Worm (Caenorhabditis elegans) whole organism, mixed stage, embryonic: ENCODE results near the gene srx-23.

Experiments
- M03D4.4 ChIP-seq: sonication (generic microtip); optimal IDR thresholded peaks from 2 replicates; lab custom pipeline; 2017; ENCODE audit warnings: mild to moderate bottlenecking, missing genetic modification characterization, missing compliant biosample characterization
- blmp-1 ChIP-seq: fragments of 150-350 bp; optimal IDR thresholded peaks from 2 replicates; lab custom pipeline; 2014; ENCODE audit warnings: missing biosample characterization, missing genetic modification characterization
- ceh-39 ChIP-seq: fragments of 150-350 bp; optimal IDR thresholded peaks from 2 replicates; lab custom pipeline; 2014; ENCODE audit warnings: missing biosample characterization, missing genetic modification characterization
- ceh-43 ChIP-seq: fragments of 200-800 bp; sonication (Bioruptor generic); optimal IDR thresholded peaks from 2 replicates; lab custom pipeline; 2018; ENCODE audit warnings: mild to moderate bottlenecking, missing genetic modification characterization, moderate library complexity, missing compliant biosample characterization
- ceh-83 ChIP-seq: fragments of 200-800 bp; sonication (Bioruptor generic); optimal IDR thresholded peaks from 2 replicates; lab custom pipeline; 2018; ENCODE audit warnings: mild to moderate bottlenecking, missing genetic modification characterization, missing compliant biosample characterization
- ces-1 ChIP-seq: fragments of 150-350 bp; optimal IDR thresholded peaks from 2 replicates; lab custom pipeline; 2014; ENCODE audit warnings: missing biosample characterization, missing genetic modification reagents, missing genetic modification characterization
- cnd-1 ChIP-seq: fragments of 200-800 bp; sonication (Bioruptor generic); optimal IDR thresholded peaks from 2 replicates; lab custom pipeline; 2018; ENCODE audit warnings: mild to moderate bottlenecking, missing genetic modification characterization, missing compliant biosample characterization
- drap-1 ChIP-seq: fragments of 200-800 bp; sonication (Bioruptor generic); optimal IDR thresholded peaks from 3 replicates; lab custom pipeline; 2018; ENCODE audit warnings: mild to moderate bottlenecking, missing genetic modification characterization, missing compliant biosample characterization
- elt-1 ChIP-seq: sonication (generic microtip); optimal IDR thresholded peaks from 2 replicates; lab custom pipeline; 2017; ENCODE audit warnings: missing genetic modification characterization, mild to moderate bottlenecking, missing compliant biosample characterization, antibody characterized with exemption, moderate library complexity, borderline replicate concordance; ENCODE audit not compliant: insufficient read depth
- flh-1 ChIP-seq: fragments of 200-800 bp; sonication (Bioruptor generic); optimal IDR thresholded peaks from 2 replicates; lab custom pipeline; 2018; ENCODE audit warnings: mild to moderate bottlenecking, missing genetic modification characterization, moderate library complexity, missing compliant biosample characterization
- ham-2 ChIP-seq: fragments of 200-800 bp; sonication (Bioruptor generic); optimal IDR thresholded peaks from 2 replicates; lab custom pipeline; 2018; ENCODE audit warnings: mild to moderate bottlenecking, missing genetic modification characterization, missing compliant biosample characterization
- hlh-1 ChIP-seq: fragments of 150-350 bp; optimal IDR thresholded peaks from 2 replicates; lab custom pipeline; 2014; ENCODE audit warnings: missing biosample characterization, missing genetic modification reagents, missing genetic modification characterization
- lin-32 ChIP-seq: fragments of 200-800 bp; sonication (Bioruptor generic); optimal IDR thresholded peaks from 2 replicates; lab custom pipeline; 2018; ENCODE audit warnings: mild to moderate bottlenecking, missing genetic modification characterization, missing compliant biosample characterization
- mab-5 ChIP-seq: fragments of 150-350 bp; optimal IDR thresholded peaks from 2 replicates; lab custom pipeline; 2014; ENCODE audit warnings: missing biosample characterization, missing genetic modification characterization
- nhr-2 ChIP-seq: fragments of 150-350 bp; optimal IDR thresholded peaks from 2 replicates; lab custom pipeline; 2014; ENCODE audit warnings: missing biosample characterization, missing genetic modification characterization
- nhr-28 ChIP-seq: fragments of 150-350 bp; optimal IDR thresholded peaks from 2 replicates; lab custom pipeline; 2014; ENCODE audit warnings: missing biosample characterization, missing genetic modification characterization
- nhr-76 ChIP-seq: sonication (generic microtip); optimal IDR thresholded peaks from 2 replicates; lab custom pipeline; 2017; ENCODE audit warnings: missing biosample characterization, missing genetic modification characterization
- pha-4 ChIP-seq: fragments of 150-350 bp; optimal IDR thresholded peaks from 2 replicates; lab custom pipeline; 2018; ENCODE audit warnings: missing biosample characterization, missing genetic modification reagents, missing genetic modification characterization
- snpc-4 ChIP-seq: fragments of 150-350 bp; optimal IDR thresholded peaks from 2 replicates; lab custom pipeline; 2014; ENCODE audit warnings: missing biosample characterization, missing genetic modification characterization
- sptf-1 ChIP-seq: sonication (generic microtip); optimal IDR thresholded peaks from 2 replicates; lab custom pipeline; 2017; ENCODE audit warnings: mild to moderate bottlenecking, missing genetic modification characterization, moderate library complexity, missing compliant biosample characterization
- tbx-8 ChIP-seq: fragments of 200-800 bp; sonication (Bioruptor generic); optimal IDR thresholded peaks from 2 replicates; lab custom pipeline; 2018; ENCODE audit warnings: mild to moderate bottlenecking, missing genetic modification characterization, moderate library complexity, missing compliant biosample characterization
- unc-120 ChIP-seq: sonication (generic microtip); optimal IDR thresholded peaks from 2 replicates; lab custom pipeline; 2017; ENCODE audit warnings: missing genetic modification characterization, missing compliant biosample characterization; ENCODE audit not compliant: poor library complexity, severe bottlenecking
- unc-39 ChIP-seq: fragments of 150-350 bp; optimal IDR thresholded peaks from 2 replicates; lab custom pipeline; 2014; ENCODE audit warnings: missing biosample characterization, missing genetic modification characterization
- unc-62 ChIP-seq: fragments of 150-350 bp; optimal IDR thresholded peaks from 2 replicates; lab custom pipeline; 2014; ENCODE audit warnings: missing biosample characterization, missing genetic modification reagents, missing genetic modification characterization
- zip-8 ChIP-seq: fragments of 150-350 bp; optimal IDR thresholded peaks from 2 replicates; lab custom pipeline; 2014; ENCODE audit warnings: missing biosample characterization, missing genetic modification characterization
- ztf-11 ChIP-seq: fragments of 150-350 bp; optimal IDR thresholded peaks from 2 replicates; lab custom pipeline; 2014; ENCODE audit warnings: missing biosample characterization, missing genetic modification characterization

The srx-23 gene

ce11 chrV:725807-726572 is 43.9 kb downstream of the srx-23 start:
- no peak for TF ChIP-seq ztf-11 (tag; lab: Kevin White, UChicago)
- no peak for TF ChIP-seq flh-1 (GFP tag; lab: Kevin White, UChicago)
- no peak for TF ChIP-seq nhr-28 (tag; lab: Kevin White, UChicago)
- TF ChIP-seq ham-2 (GFP tag; lab: Kevin White, UChicago), result no peak
- TF ChIP-seq zip-8 (tag; lab: Kevin White, UChicago), result no peak
- no peak for TF ChIP-seq ceh-43 (GFP tag; lab: Kevin White, UChicago)
- TF ChIP-seq blmp-1 (tag; lab: Kevin White, UChicago), result no peak
- TF ChIP-seq elt-1 (tag; lab: Kevin White, UChicago), result no peak
- TF ChIP-seq drap-1 (GFP tag; lab: Kevin White, UChicago), result no peak
- TF ChIP-seq ces-1 (GFP tag; lab: Kevin White, UChicago), result no peak
- TF ChIP-seq sptf-1, result no peak
- TF ChIP-seq ceh-83 (GFP tag; lab: Kevin White, UChicago), result no peak
- TF ChIP-seq cnd-1 (tag; lab: Kevin White, UChicago), result no peak
- TF ChIP-seq ceh-39 (tag; lab: Kevin White, UChicago), result no peak
- TF ChIP-seq unc-120 (tag; lab: Kevin White, UChicago), result no peak
- TF ChIP-seq, all 35 proteins: peak for 0

ce11 chrV:726573-727483 is 44.7 kb downstream of the srx-23 start:
- TF ChIP-seq drap-1 (GFP tag; lab: Kevin White, UChicago), result no peak
- no peak for TF ChIP-seq pha-4
- no peak for TF ChIP-seq M03D4.4
- TF ChIP-seq unc-120 (tag; lab: Kevin White, UChicago), result peak; percentile 30
- TF ChIP-seq snpc-4 (tag; lab: Kevin White, UChicago), result no peak
- TF ChIP-seq hlh-1 (tag; lab: Kevin White, UChicago), result peak; percentile 77
- TF ChIP-seq nhr-2 (tag; lab: Kevin White, UChicago), result no peak
- TF ChIP-seq nhr-76 (tag; lab: Kevin White, UChicago), result no peak
- no peak for TF ChIP-seq sptf-1
- TF ChIP-seq cnd-1 (tag; lab: Kevin White, UChicago), result no peak
- no peak for TF ChIP-seq unc-39

- peak; percentile 66 for TF ChIP-seq unc-62
- peak; percentile 69 for TF ChIP-seq hlh-1 (tag; lab: Kevin White, UChicago)
- no peak for TF ChIP-seq nhr-28 (tag; lab: Kevin White, UChicago)
- TF ChIP-seq lin-32 (GFP tag; lab: Kevin White, UChicago), result no peak
- peak; percentile 72 for TF ChIP-seq unc-120 (tag; lab: Kevin White, UChicago)
- peak; percentile 54 for TF ChIP-seq mab-5
These were observed 45.6 kb downstream of the srx-23 start, which contains the start of the genes icl-1 and srh-2 for ce11 chrV:727484-728351. Gene icl-1 (minus strand): TSS chrV:728004. Gene srh-2 (plus strand): TSS chrV:728301.

- TF ChIP-seq hlh-1 (tag; lab: Kevin White, UChicago) (peak; percentile 2), blmp-1 (tag; lab: Kevin White, UChicago) (no peak), tbx-8 (GFP tag; lab: Kevin White, UChicago) (no peak), pha-4 (no peak)
These were observed 46.8 kb downstream of the srx-23 start for ce11 chrV:728822-729493.
